Worm (Caenorhabditis elegans) whole organism, mixed stage, embryonic: ENCODE measurements around the gene F49F1.17.

Experiments
- ceh-39 ChIP-seq: fragments of 150-350 bp; optimal IDR thresholded peaks from 2 replicates; lab custom pipeline; 2014; ENCODE audit warnings: missing biosample characterization, missing genetic modification characterization
- lin-13 ChIP-seq: fragments of 150-350 bp; optimal IDR thresholded peaks from 2 replicates; lab custom pipeline; 2014; ENCODE audit warnings: missing biosample characterization, missing genetic modification characterization
- nhr-28 ChIP-seq: fragments of 150-350 bp; optimal IDR thresholded peaks from 2 replicates; lab custom pipeline; 2014; ENCODE audit warnings: missing biosample characterization, missing genetic modification characterization
- snpc-4 ChIP-seq: fragments of 150-350 bp; optimal IDR thresholded peaks from 2 replicates; lab custom pipeline; 2014; ENCODE audit warnings: missing biosample characterization, missing genetic modification characterization

- TF ChIP-seq nhr-28 (tag; lab: Kevin White, UChicago) (no peak), snpc-4 (tag; lab: Kevin White, UChicago) (no peak), lin-13 (no peak), ceh-39 (tag; lab: Kevin White, UChicago) (no peak)
These were observed 20.0 kb downstream of the F49F1.17 start, which contains the start of the genes F49F1.4 and F49F1.2 for ce11 chrIV:4115634-4116033.
